Worm (Caenorhabditis elegans): ENCODE data around the gene smgl-2.

The smgl-2 gene

DNA sequence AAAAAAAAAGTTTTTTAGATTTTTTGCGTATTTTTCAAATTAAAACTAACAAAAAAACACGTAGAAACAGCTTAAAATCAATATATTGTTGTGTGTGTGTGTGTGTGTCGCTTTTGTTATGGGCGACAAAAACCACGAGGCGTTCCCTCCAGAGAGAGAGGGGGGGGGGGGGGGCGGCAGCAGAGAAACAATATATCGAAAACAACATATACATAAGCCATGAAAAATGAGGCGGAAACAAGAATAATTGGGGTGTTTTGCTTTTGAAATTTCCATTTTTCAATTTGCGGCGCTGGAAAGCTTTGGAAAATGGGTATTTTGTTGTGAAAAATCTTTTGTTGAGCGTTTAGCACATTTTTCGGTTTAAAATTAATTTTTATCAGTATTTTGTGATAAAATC, 603 bp upstream of the smgl-2 start, which contains the start of gene Y37E11AM.2:
Y37E11AM.2 (minus strand) TSS at position 101 of the 400 bp plus-strand sequence.
- TF ChIP-seq W03F9.2 (tag; optimal IDR thresholded peaks at IDR 0.05) (no peak), him-1 (tag; optimal IDR thresholded peaks at IDR 0.05) (no peak), dao-5 (tag; optimal IDR thresholded peaks at IDR 0.05) (no peak)

DNA sequence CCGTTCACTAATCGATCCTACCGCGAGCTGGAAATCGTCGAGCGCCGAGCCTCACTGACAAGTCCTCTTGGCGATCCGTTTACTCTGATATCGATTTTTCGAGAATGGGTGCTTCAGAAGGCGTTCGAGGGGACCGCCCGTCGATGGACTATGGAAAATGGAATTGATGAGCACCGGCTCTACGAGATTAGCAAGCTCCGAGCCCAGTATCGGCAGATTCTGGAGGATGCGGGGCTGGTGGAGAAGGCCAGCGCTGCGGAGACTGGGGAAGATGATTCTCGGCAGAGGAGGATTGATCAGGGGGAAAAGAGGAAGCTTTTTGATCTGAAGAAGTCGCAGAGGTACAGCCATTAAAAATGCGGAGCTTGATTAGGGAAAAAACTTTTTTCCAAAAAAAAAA, 5.5 kb downstream of the smgl-2 start:
- TF ChIP-seq him-1 (tag; optimal IDR thresholded peaks at IDR 0.05) = no peak
- TF ChIP-seq W03F9.2 (tag; optimal IDR thresholded peaks at IDR 0.05) = no peak
- no peak for TF ChIP-seq dao-5 (tag; optimal IDR thresholded peaks at IDR 0.05)

DNA sequence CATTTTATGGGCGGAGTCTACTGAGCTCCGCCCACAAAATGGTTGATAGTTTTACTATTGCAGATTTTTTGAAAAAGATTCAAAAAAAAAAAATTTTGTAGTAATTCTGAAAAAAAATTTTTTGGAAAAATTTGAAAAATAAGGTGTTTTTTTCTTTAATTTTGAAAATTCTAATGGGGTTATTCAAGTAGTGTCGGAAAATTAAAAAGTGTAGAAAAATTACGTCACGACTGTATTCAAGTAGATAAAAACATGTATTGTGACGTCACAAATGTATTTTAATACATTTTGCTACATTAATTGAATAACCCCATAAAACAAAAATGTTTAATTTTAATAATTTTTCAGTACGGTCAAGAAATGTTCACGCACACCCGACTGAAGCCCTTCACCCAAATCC, 7.3 kb downstream of the smgl-2 start:
- no peak for TF ChIP-seq him-1 (tag; optimal IDR thresholded peaks at IDR 0.05)
- TF ChIP-seq dao-5 (tag; optimal IDR thresholded peaks at IDR 0.05) = no peak
- TF ChIP-seq W03F9.2 (tag; optimal IDR thresholded peaks at IDR 0.05) = no peak

DNA sequence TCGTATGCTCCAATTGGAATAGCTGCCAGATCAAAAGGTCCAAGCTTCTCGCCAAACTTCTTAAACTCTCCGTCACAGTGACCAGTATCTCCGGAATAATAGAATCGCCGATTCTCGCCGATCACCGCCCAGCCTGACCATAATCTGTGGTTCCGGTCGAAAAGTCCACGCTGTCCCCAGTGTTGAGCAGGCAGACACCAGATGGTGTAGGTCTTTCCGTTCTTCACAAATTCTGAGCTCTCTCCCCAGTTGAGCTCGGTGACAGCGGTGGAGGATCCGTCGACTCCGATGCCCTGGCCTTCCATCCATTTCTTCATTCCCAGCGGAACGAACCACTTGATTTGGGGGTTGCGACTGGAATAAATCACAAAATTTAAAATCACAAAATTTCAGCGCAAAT, 10.3 kb downstream of the smgl-2 start:
- TF ChIP-seq W03F9.2 (tag; optimal IDR thresholded peaks at IDR 0.05) (no peak), dao-5 (tag; optimal IDR thresholded peaks at IDR 0.05) (no peak), him-1 (tag; optimal IDR thresholded peaks at IDR 0.05) (no peak)

DNA sequence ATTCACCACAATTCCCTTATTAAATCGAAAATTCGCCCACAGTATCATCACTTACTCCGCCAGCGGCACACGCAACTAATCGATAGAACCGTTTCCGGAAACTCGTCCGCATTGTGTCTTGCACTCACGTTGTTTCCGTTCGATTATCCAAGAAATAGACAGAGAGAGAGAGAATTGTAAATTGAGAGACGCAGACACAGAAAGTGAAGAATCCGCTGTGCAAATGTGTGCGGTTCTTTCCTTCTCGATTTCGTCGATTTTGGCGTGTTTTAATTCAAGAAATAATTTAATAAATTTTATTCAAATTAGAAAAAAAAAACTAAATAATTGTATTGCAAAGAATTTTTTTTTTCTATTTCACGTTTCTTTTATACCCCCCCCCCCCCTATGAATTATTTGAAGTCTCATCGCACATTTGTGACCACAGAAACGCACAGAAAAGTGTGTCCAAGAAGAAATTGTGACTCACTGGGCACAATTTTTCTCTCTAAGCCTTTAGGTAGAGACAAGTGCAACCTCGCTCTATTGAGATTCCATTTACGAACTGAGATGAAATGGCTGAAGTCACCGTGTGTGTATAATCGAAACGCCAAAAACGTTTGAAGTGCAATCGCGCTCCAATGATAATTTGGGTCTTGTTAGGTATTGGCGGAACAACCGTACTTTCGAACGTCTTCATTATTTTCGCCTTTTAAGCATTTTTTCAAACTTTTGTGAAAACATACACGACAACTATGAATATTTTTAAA, 12.9 kb downstream of the smgl-2 start, which contains the start of gene nape-2:
nape-2 (minus strand) TSS at position 271 of the 749 bp plus-strand sequence.
- TF ChIP-seq him-1 (tag; optimal IDR thresholded peaks at IDR 0.05) (no peak), dao-5 (tag; optimal IDR thresholded peaks at IDR 0.05) (no peak), W03F9.2 (tag; optimal IDR thresholded peaks at IDR 0.05) (no peak)

DNA sequence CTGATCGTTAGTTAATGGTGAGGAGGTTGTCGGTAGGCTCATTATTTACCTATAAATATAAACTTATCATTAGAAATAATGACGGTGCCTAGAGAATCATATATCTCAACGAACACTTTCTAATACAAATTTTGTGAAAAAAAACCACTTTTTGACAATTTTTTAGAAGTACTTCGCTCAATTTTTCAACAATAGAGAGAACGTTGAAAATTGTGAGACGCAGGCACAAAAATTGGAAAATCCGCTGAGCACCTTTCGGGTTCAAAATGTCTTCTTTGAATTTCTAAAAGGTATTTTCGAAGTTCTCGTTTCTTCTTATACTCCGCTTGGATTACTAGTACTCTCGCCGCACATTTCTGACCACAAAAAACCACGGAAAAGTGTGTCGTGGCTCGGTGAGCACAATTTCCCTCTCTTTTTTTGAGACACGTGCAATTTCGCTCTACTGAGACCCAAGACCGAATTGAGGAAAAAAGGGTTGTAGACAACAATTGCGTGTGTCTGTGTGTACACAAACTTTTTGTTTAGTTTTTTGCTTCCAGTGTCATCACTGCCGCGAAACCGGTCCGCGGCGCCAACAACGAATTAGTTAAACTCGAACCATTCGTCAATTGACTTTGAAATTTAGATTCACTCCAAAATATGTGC, 15.0 kb downstream of the smgl-2 start, which contains the start of gene nape-1:
nape-1 (minus strand) TSS at position 51 of the 648 bp plus-strand sequence.
- TF ChIP-seq him-1 (tag; optimal IDR thresholded peaks at IDR 0.05) = no peak
- peak; percentile 18 for TF ChIP-seq W03F9.2 (tag; optimal IDR thresholded peaks at IDR 0.05)

DNA sequence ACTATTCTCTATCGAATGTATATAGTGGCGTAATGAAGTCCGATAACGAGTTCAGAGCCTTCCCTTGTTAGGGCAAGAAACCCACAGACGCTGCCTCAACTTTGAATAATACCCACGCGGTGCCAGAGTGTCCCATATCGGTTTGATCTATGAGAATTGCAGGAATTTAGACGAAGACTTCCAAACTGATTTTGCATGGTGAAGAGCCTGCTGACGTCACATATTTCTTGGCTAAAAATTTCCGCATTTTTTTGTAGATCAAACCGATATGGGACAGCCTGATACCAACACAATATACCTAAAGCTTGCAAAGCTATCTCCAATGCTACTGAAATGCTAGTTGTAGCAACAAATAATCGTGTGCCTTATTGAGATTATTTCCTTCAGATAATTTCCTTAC, 15.9 kb downstream of the smgl-2 start:
- TF ChIP-seq him-1 (tag; optimal IDR thresholded peaks at IDR 0.05) (no peak), W03F9.2 (tag; optimal IDR thresholded peaks at IDR 0.05) (no peak), dao-5 (tag; optimal IDR thresholded peaks at IDR 0.05) (no peak)

DNA sequence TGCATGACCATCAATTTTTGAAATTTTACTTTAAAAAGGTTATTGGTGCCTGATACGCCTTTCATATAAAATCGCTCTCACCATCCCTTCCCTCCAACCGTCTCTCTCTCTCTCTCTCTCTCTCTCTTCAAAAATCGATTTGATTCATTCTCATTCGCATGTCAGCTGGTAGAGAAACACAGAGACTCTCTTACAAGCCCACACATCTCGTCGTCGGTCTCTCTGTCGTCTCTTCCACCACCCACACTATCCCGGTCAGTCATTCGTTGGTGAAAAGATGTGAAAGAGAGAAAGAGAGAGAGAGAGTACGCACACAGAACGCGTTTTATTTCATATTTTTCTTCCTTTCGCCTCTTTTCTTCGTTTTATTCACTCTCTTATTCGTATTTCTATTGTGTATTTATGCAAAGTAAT, 16.5 kb downstream of the smgl-2 start:
- TF ChIP-seq him-1 (tag; optimal IDR thresholded peaks at IDR 0.05) = no peak
- peak; percentile 48 for TF ChIP-seq W03F9.2 (tag; optimal IDR thresholded peaks at IDR 0.05)
- no peak for TF ChIP-seq dao-5 (tag; optimal IDR thresholded peaks at IDR 0.05)

DNA sequence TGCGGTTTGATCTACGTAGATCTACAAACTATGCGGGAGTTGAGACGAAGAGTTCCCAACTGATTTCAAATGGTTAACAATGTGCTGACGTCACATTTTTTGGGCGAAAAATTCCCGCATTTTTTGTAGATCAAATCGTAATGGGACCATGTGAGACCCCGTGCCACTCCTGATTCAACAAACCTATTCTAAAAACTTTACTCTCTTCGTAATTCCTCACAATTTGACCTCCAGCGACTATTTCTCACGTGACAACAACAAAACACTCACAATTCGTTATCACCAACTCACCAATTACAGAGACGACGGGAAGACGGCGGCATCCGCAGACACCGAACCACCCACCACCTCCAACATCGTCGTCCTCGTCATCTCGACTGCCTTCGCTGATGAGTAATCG, 17.8 kb downstream of the smgl-2 start, which contains the start of gene siah-1:
siah-1 (plus strand) TSS at position 301 of the 400 bp plus-strand sequence.
- TF ChIP-seq him-1 (tag; optimal IDR thresholded peaks at IDR 0.05) (no peak), W03F9.2 (tag; optimal IDR thresholded peaks at IDR 0.05) (no peak), dao-5 (tag; optimal IDR thresholded peaks at IDR 0.05) (no peak)

DNA sequence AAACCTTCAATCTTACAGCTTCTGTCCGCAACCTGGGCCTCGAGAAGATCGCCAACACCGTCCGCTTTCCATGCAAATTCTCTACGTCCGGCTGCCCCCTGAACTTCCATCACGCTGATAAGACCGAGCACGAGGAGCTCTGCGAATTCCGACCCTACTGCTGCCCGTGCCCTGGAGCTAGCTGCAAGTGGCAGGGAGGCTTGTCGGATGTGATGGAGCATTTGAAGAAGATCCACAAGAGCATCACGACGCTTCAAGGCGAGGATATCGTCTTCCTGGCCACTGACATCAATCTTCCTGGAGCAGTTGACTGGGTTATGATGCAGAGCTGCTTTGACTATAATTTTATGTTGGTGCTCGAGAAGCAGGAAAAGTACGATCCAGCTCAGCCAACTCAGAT, 19.8 kb downstream of the smgl-2 start:
- TF ChIP-seq him-1 (tag; optimal IDR thresholded peaks at IDR 0.05) = no peak
- TF ChIP-seq dao-5 (tag; optimal IDR thresholded peaks at IDR 0.05) = no peak
- TF ChIP-seq W03F9.2 (tag; optimal IDR thresholded peaks at IDR 0.05) = no peak

DNA sequence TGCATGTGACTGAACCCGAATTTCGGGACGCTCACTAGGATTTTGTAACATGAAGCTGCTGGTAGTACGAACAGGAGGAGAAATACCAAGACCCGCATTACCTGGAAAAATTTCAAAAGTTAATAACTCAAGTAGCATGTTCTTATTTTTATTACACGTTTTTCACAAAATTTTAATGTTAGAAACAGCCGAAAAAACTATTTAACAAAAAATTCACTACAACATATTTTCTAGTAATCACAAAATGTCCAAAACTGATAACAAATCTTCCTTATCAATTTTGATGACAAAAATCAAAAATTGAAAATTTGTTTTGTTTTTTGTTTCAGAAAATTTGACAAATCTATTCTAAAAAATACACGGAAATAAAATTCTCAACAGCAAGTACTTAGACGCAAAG, 25.0 kb downstream of the smgl-2 start, which contains the start of gene ugt-45:
ugt-45 (minus strand) TSS at position 101 of the 400 bp plus-strand sequence.
- no peak for TF ChIP-seq him-1 (tag; optimal IDR thresholded peaks at IDR 0.05)
- TF ChIP-seq W03F9.2 (tag; optimal IDR thresholded peaks at IDR 0.05) = no peak
- no peak for TF ChIP-seq dao-5 (tag; optimal IDR thresholded peaks at IDR 0.05)

DNA sequence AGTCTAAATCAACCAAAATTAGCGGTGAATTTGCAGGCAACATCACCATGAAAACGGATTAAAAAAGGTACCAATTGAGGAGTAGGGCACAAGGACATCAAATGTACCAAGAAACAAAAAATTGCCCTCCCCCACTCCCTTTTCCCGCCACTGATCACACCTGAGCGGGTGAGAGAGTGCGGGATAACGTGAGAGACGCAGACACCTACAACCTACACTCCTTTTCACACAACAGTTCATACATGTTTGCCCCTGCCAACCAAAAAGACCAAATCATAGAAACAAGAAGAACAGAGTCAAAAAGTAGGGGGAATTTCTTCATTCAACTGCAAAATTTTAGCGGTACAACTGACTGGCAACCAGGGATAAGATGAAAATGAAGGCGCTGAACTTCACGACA, 26.3 kb downstream of the smgl-2 start:
- no peak for TF ChIP-seq dao-5 (tag; optimal IDR thresholded peaks at IDR 0.05)

DNA sequence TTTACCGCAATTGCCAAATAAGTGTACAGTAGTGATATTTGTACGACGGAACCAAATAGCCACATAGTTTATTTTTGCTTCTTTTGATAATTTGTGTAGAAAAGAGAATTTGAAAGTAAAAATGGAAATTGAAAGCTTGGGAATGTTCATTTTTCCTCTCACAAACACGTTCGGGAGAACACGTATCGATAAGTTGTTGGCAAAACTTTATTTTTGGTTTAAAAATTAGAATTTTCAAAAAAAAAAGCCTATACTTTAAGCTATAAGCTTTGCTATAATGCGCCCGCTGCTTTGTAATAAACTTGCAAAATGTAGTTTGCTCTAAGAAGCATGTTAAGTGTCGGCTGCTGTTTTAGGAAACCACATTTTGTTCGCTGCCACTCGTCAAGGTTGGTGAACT, 29.4 kb downstream of the smgl-2 start, which contains the start of gene Y37E11AR.7:
Y37E11AR.7 (minus strand) TSS at position 101 of the 400 bp plus-strand sequence.
- TF ChIP-seq W03F9.2 (tag; optimal IDR thresholded peaks at IDR 0.05) (no peak), dao-5 (tag; optimal IDR thresholded peaks at IDR 0.05) (no peak), him-1 (tag; optimal IDR thresholded peaks at IDR 0.05) (no peak)

DNA sequence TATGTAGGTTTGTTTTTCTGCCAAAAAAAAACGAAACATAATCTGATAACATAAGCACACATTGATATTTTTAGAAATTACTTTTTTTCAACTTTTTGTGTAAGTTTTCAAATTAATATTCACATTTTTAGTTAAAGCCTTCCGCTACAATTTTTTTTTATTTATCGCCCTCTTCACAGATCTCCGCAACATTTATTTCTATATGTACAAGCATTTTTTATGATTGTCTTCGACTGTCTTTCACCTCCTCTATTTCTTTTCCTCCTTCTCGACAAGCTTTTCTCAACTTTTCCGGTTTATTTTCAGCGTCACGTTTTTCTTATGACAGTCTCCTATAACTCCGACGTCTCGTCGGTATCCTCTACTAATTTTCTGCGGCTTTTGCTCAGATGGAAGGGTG, 30.0 kb downstream of the smgl-2 start, which contains the start of gene best-20:
best-20 (plus strand) TSS at position 301 of the 400 bp plus-strand sequence.
- TF ChIP-seq W03F9.2 (tag; optimal IDR thresholded peaks at IDR 0.05) (no peak), dao-5 (tag; optimal IDR thresholded peaks at IDR 0.05) (no peak), him-1 (tag; optimal IDR thresholded peaks at IDR 0.05) (no peak)

Measured in whole organism, L4/young adult.